Worm (Caenorhabditis elegans) whole organism, L4 larva: ENCODE results near the gene sre-2.

ENCODE experiments used
- ZK337.2 ChIP-seq: fragments of 200-800 bp; sonication (Bioruptor generic); IDR thresholded peaks from 2 replicates; pipeline ENCODE4 v1.3.6; 2022; ENCODE audit warnings: missing genetic modification reagents, missing genetic modification characterization, missing compliant biosample characterization
- aha-1 ChIP-seq: fragments of 150-350 bp; peaks from one replicate; lab custom pipeline; 2014; ENCODE audit warnings: missing biosample characterization, missing genetic modification characterization
- aly-2 ChIP-seq: sonication (generic microtip); optimal IDR thresholded peaks from 2 replicates; lab custom pipeline; 2018; ENCODE audit warnings: missing biosample characterization, missing genetic modification characterization
- ceh-28 ChIP-seq: fragments of 150-350 bp; optimal IDR thresholded peaks from 2 replicates; lab custom pipeline; 2014; ENCODE audit warnings: missing biosample characterization, missing genetic modification reagents, missing genetic modification characterization
- ceh-82 ChIP-seq: sonication (generic microtip); optimal IDR thresholded peaks from 2 replicates; lab custom pipeline; 2017; ENCODE audit warnings: missing biosample characterization, missing genetic modification characterization
- ctbp-1 ChIP-seq: fragments of 200-800 bp; sonication (Bioruptor generic); IDR thresholded peaks from 2 replicates; pipeline ENCODE4 v1.3.6; 2022; ENCODE audit warnings: missing genetic modification reagents, missing genetic modification characterization, missing compliant biosample characterization
- daf-16 ChIP-seq, 3 experiments: sonication (generic microtip); optimal IDR thresholded peaks; 2 replicates each; lab custom pipeline; 2016 to 2017; ENCODE audit warnings: missing genetic modification characterization in 3 of 3, missing genetic modification reagents in 3 of 3, mild to moderate bottlenecking in 2 of 3, missing compliant biosample characterization in 2 of 3, missing biosample characterization in 1 of 3, moderate library complexity in 1 of 3
- dpl-1 ChIP-seq: fragments of 150-350 bp; optimal IDR thresholded peaks from 2 replicates; lab custom pipeline; 2014; ENCODE audit warnings: missing biosample characterization, missing genetic modification reagents, missing genetic modification characterization
- egl-27 ChIP-seq: sonication (generic microtip); optimal IDR thresholded peaks from 3 replicates; lab custom pipeline; 2017; ENCODE audit warnings: missing biosample characterization, missing genetic modification reagents, missing genetic modification characterization
- hif-1 ChIP-seq, 2 experiments: sonication (generic microtip); optimal IDR thresholded peaks; 2 replicates each; lab custom pipeline; 2016 to 2017; ENCODE audit warnings: missing compliant biosample characterization in 2 of 2, missing genetic modification characterization in 2 of 2, missing genetic modification reagents in 2 of 2, missing genotype in 2 of 2, mild to moderate bottlenecking in 1 of 2
- hmg-1.1 ChIP-seq: fragments of 200-800 bp; sonication (Bioruptor generic); IDR thresholded peaks from 2 replicates; pipeline ENCODE4 v1.3.6; 2022; ENCODE audit warnings: missing genetic modification reagents, missing genetic modification characterization, missing compliant biosample characterization
- jun-1 ChIP-seq: fragments of 150-350 bp; optimal IDR thresholded peaks from 2 replicates; lab custom pipeline; 2014; ENCODE audit warnings: missing biosample characterization, missing genetic modification reagents, missing genetic modification characterization
- lin-13 ChIP-seq: fragments of 150-350 bp; optimal IDR thresholded peaks from 2 replicates; lab custom pipeline; 2014; ENCODE audit warnings: missing biosample characterization, missing genetic modification reagents, missing genetic modification characterization
- lin-15B ChIP-seq: fragments of 150-350 bp; sonication (generic microtip); optimal IDR thresholded peaks from 3 replicates; lab custom pipeline; 2014; ENCODE audit warnings: missing biosample characterization, missing genetic modification characterization
- lin-29 ChIP-seq: fragments of 200-800 bp; sonication (Bioruptor generic); IDR thresholded peaks from 2 replicates; pipeline ENCODE4 v1.3.6; 2022; ENCODE audit warnings: missing genetic modification reagents, missing genetic modification characterization, missing compliant biosample characterization
- lin-38 ChIP-seq: fragments of 200-800 bp; sonication (Bioruptor generic); IDR thresholded peaks from 2 replicates; pipeline ENCODE4 v1.3.6; 2022; ENCODE audit warnings: missing genetic modification reagents, missing genetic modification characterization, missing compliant biosample characterization
- lsy-2 ChIP-seq, 2 experiments: fragments of 150-350 bp in 1 of 2; sonication (generic microtip) in 1 of 2; optimal IDR thresholded peaks; 2 replicates each; lab custom pipeline; 2014 to 2017; ENCODE audit warnings: missing biosample characterization in 2 of 2, missing genetic modification characterization in 2 of 2
- mdt-29 ChIP-seq: fragments of 200-800 bp; sonication (Bioruptor generic); IDR thresholded peaks from 2 replicates; pipeline ENCODE4 v1.3.6; 2022; ENCODE audit warnings: missing genetic modification reagents, missing genetic modification characterization, missing compliant biosample characterization
- mep-1 ChIP-seq: fragments of 150-350 bp; sonication (generic microtip); optimal IDR thresholded peaks from 3 replicates; lab custom pipeline; 2014; ENCODE audit warnings: missing biosample characterization, missing genetic modification characterization
- mes-2 ChIP-seq: sonication (generic microtip); optimal IDR thresholded peaks from 2 replicates; lab custom pipeline; 2016; ENCODE audit warnings: missing genotype, mild to moderate bottlenecking, missing genetic modification characterization, missing compliant biosample characterization; ENCODE audit not compliant: poor library complexity, severe bottlenecking
- mxl-3 ChIP-seq: fragments of 200-800 bp; sonication (Bioruptor generic); optimal IDR thresholded peaks from 2 replicates; lab custom pipeline; 2018; ENCODE audit warnings: mild to moderate bottlenecking, missing genetic modification characterization, missing compliant biosample characterization
- nhr-11 ChIP-seq: fragments of 150-350 bp; optimal IDR thresholded peaks from 2 replicates; lab custom pipeline; 2014; ENCODE audit warnings: missing biosample characterization, missing genetic modification characterization
- nhr-111 ChIP-seq: fragments of 200-800 bp; sonication (Bioruptor generic); optimal IDR thresholded peaks from 2 replicates; lab custom pipeline; 2018; ENCODE audit warnings: mild to moderate bottlenecking, missing genetic modification characterization, missing compliant biosample characterization
- nhr-41 ChIP-seq: fragments of 200-800 bp; sonication (Bioruptor generic); IDR thresholded peaks from 2 replicates; pipeline ENCODE4 v1.3.6; 2022; ENCODE audit warnings: missing genetic modification reagents, missing genetic modification characterization, missing compliant biosample characterization
- nhr-77 ChIP-seq: fragments of 150-350 bp; optimal IDR thresholded peaks from 2 replicates; lab custom pipeline; 2014; ENCODE audit warnings: missing biosample characterization, missing genetic modification characterization
- tra-1 ChIP-seq: fragments of 200-800 bp; sonication (Bioruptor generic); IDR thresholded peaks from 2 replicates; pipeline ENCODE4 v1.3.6; 2022; ENCODE audit warnings: missing genetic modification reagents, missing genetic modification characterization, missing compliant biosample characterization
- unc-130 ChIP-seq: sonication (generic microtip); optimal IDR thresholded peaks from 2 replicates; lab custom pipeline; 2016; ENCODE audit warnings: missing genetic modification reagents, missing genetic modification characterization, missing compliant biosample characterization
- unc-39 ChIP-seq: sonication (generic microtip); optimal IDR thresholded peaks from 2 replicates; lab custom pipeline; 2017; ENCODE audit warnings: missing biosample characterization, missing genetic modification characterization
- unc-62 ChIP-seq, 3 experiments: fragments of 150-350 bp in 1 of 3; sonication (generic microtip); optimal IDR thresholded peaks in 2 of 3; peaks in 1 of 3; 1 replicate in 1 of 3; 2 replicates in 2 of 3; lab custom pipeline; 2014 to 2017; ENCODE audit warnings: missing biosample characterization in 3 of 3, missing genetic modification characterization in 3 of 3, missing genetic modification reagents in 3 of 3, missing genotype in 1 of 3
- zfp-2 ChIP-seq: sonication (generic microtip); optimal IDR thresholded peaks from 2 replicates; lab custom pipeline; 2016; ENCODE audit warnings: mild to moderate bottlenecking, missing genetic modification characterization, missing compliant biosample characterization
- zip-11 ChIP-seq: fragments of 200-800 bp; sonication (Bioruptor generic); IDR thresholded peaks from 2 replicates; pipeline ENCODE4 v1.3.6; 2022; ENCODE audit warnings: missing genetic modification characterization, missing compliant biosample characterization

Gene sre-2

DNA sequence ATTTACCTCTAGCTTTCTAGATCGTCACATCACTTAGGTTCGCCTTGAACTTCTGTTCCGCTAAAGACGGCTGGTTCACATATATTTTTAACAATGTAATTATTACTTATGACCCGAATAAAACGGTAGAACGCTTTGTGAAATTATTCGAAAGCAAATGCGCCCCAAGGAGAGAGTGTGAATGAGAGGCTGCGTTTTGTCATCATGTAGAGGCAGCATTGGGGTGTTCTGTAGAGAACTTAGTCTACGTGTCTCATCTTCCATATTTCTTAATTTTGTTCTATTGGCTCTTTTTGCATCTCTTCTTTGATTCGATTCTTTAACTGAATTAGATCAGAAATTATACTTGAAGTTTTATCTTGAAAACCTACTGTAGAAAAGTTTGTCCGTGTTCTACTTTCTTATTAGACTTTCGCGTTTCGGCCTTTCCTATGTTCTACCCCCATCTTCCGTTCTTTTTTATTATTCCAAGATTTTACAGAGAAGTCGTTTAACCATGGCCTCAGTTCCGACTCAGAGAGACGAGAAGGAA lies 36.1 kb upstream of the sre-2 start, which contains the start of gene cdc-48.2:
Gene cdc-48.2 (plus strand): TSS at position 482 of the 532 bp plus-strand sequence.
- TF ChIP-seq mes-2 (peak; percentile 35), aha-1 (tag; lab: Kevin White, UChicago) (no peak), mxl-3 (GFP tag; lab: Kevin White, UChicago) (peak; percentile 7), egl-27 (tag; lab: Kevin White, UChicago) (no peak), lsy-2 (tag; optimal IDR thresholded peaks at IDR 0.05; lab: Kevin White, UChicago) (peak in 1 of 2 experiments; percentile 62), lin-15B (no peak), ctbp-1 (0 out of 2 replicates have a peak, but pooled peaks have one; percentile 28), nhr-11 (tag; lab: Kevin White, UChicago) (no peak), nhr-111 (GFP tag; lab: Kevin White, UChicago) (no peak), aly-2 (no peak), lin-38 (peak; percentile 48), lin-29 (no peak)

DNA sequence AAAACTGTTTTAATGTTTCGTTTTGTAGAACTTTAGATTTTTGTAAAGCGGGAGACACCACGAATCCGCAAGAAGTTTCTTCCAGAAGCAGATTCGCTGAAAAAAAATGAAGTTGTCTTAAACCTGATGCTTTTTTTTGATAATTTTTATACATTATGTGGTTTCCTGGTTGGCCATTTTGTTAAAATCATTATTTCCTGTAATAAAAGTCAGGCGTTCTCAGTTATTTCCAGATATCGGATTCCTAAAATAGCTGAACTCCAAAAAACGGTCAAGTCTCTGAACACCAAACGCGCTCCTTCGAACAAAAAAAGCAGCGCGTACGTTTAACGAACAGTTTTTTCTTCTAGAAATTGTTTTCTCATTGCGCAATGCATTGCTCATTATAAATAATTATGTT lies 35.4 kb upstream of the sre-2 start:
- TF ChIP-seq mep-1 (tag; lab: Kevin White, UChicago) (peak; percentile 30), hmg-1.1 (peak; percentile 44; the same call in 1 of the 2 replicates), hif-1 (tag; optimal IDR thresholded peaks at IDR 0.05; lab: Kevin White, UChicago) (peak in 1 of 2 experiments; percentile 67), dpl-1 (GFP tag; lab: Kevin White, UChicago) (peak; percentile 41), unc-130 (GFP tag; lab: Kevin White, UChicago) (peak; percentile 32), aly-2 (no peak), egl-27 (tag; lab: Kevin White, UChicago) (no peak), aha-1 (tag; lab: Kevin White, UChicago) (peak; percentile 41), tra-1 (no peak), mes-2 (peak; percentile 43), ceh-82 (tag; lab: Kevin White, UChicago) (no peak), jun-1 (no peak), lin-38 (peak; percentile 74), nhr-11 (tag; lab: Kevin White, UChicago) (no peak), zip-11 (GFP tag; lab: Robert Waterston, UW) (no peak), mdt-29 (GFP tag; lab: Robert Waterston, UW) (no peak), lsy-2 (tag; optimal IDR thresholded peaks at IDR 0.05; lab: Kevin White, UChicago) (peak in 1 of 2 experiments; percentile 59), nhr-77 (tag; lab: Kevin White, UChicago) (no peak)

DNA sequence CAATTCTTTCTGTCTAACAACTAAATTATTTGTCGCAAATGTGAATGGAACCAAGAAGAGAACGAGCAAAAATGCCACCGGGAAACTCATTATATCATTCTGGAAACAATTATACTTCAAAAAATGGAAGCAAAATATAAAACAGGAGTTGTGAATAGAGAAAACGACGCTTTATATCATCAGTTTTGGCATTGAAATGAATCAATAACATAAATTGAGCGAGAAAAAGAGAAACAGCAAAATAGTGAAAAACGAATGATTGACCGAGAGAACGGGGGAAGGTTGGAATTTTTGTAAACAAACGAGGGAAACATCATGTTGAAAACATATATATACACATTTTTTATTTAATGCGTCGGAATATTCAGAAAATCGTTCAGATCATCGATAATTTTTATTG lies 34.9 kb upstream of the sre-2 start, which contains the start of gene ctns-1:
Gene ctns-1 (minus strand): TSS at position 101 of the 400 bp plus-strand sequence.
- TF ChIP-seq ceh-28 (tag; lab: Kevin White, UChicago) (no peak), lin-13 (GFP tag; lab: Kevin White, UChicago) (no peak), lin-38 (peak; percentile 10; the same call in 1 of the 2 replicates), mep-1 (tag; lab: Kevin White, UChicago) (no peak), unc-39 (tag; lab: Kevin White, UChicago) (no peak), daf-16 (GFP tag; optimal IDR thresholded peaks at IDR 0.05; lab: Kevin White, UChicago) (no peak), daf-16 (tag; optimal IDR thresholded peaks at IDR 0.05; lab: Kevin White, UChicago) (peak; percentile 54), ZK337.2 (no peak), mes-2 (peak; percentile 8)

DNA sequence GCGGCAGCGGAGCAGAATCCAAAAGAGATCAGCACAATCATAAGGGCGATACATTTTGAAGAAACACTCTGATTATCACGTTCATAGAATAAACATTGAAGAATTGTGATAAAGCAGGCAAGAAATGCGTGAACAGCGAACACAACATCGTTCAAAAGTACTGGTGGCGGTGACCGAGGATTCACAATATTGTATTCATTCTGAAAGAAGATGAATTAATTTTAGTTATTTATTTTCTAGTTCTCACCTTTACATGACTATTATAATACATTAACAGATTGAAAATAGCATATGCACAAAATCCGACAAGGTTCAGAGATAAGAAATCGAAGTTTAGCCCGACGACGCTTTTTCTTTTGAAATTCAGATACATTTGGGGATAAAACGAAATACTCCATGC lies 34.0 kb upstream of the sre-2 start:
- TF ChIP-seq unc-62 (GFP tag; optimal IDR thresholded peaks at IDR 0.05 in 1 of 2; lab: Kevin White, UChicago) (peak in 1 of 2 experiments; percentile 94), unc-62 (tag; optimal IDR thresholded peaks at IDR 0.05; lab: Kevin White, UChicago) (no peak), zfp-2 (tag; lab: Kevin White, UChicago) (no peak), zip-11 (GFP tag; lab: Robert Waterston, UW) (no peak), nhr-41 (GFP tag; lab: Robert Waterston, UW) (no peak)
